Worm (Caenorhabditis elegans): ENCODE measurements around the gene srx-3.

DNA sequence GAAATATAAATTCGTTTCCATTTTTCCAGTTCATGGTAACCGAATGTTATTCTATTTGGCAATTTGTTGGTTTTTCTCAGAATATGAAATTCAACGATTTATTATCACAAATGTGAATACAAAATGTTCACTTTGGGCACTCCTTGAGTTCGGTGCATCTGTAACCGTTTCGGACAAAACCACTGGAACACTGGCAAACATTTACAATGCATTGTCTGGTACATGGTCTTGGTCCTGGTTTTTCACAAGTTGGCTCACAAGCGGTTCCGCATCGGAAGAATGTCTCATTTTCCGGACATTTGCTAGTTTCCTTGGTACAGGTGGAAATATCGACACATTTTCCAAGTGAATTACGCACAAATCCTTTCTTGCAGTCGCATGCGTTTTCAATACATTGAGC is 47.9 kb downstream of the srx-3 start:
- no peak for TF ChIP-seq ama-1 (optimal IDR thresholded peaks at IDR 0.05)
- no peak for TF ChIP-seq sea-1 (GFP tag; conservative IDR thresholded peaks at IDR 0.05)
- no peak for TF ChIP-seq ets-7 (tag; optimal IDR thresholded peaks at IDR 0.05)
- no peak for TF ChIP-seq pes-1 (GFP tag; IDR thresholded peaks at IDR 0.05)
- no peak for TF ChIP-seq hmbx-1 (tag; optimal IDR thresholded peaks at IDR 0.05)
- no peak for TF ChIP-seq ceh-13 (GFP tag; optimal IDR thresholded peaks at IDR 0.05)
- no peak for TF ChIP-seq aly-1 (tag; optimal IDR thresholded peaks at IDR 0.05)
- TF ChIP-seq hnd-1 (tag; optimal IDR thresholded peaks at IDR 0.05), result no peak
- no peak for TF ChIP-seq F13C5.2 (tag; optimal IDR thresholded peaks at IDR 0.05)
- TF ChIP-seq scrt-1 (GFP tag; IDR thresholded peaks at IDR 0.05), result no peak
- no peak for TF ChIP-seq flt-1 (GFP tag; IDR thresholded peaks at IDR 0.05)
- TF ChIP-seq hmg-4 (GFP tag; optimal IDR thresholded peaks at IDR 0.05), result no peak
- no peak for TF ChIP-seq ceh-36 (tag; optimal IDR thresholded peaks at IDR 0.05)
- no peak for TF ChIP-seq B0310.2 (tag; optimal IDR thresholded peaks at IDR 0.05)
